Fruit fly (Drosophila melanogaster) whole organism, embryonic: Measurements from ENCODE around the gene CG14694.

Source experiments
- ATbp ChIP-seq: fragments of 200-800 bp; sonication (Bioruptor generic); optimal IDR thresholded peaks from 2 replicates; lab custom pipeline; 2017; ENCODE audit warnings: missing biosample characterization, mild to moderate bottlenecking, missing genetic modification characterization, missing genetic modification reagents
- CG10147 ChIP-seq: fragments of 200-800 bp; sonication (Bioruptor generic); optimal IDR thresholded peaks from 2 replicates; lab custom pipeline; 2019; ENCODE audit warnings: missing biosample characterization, mild to moderate bottlenecking, missing genetic modification characterization, moderate library complexity
- CG11456 ChIP-seq: fragments of 200-800 bp; sonication (Bioruptor generic); IDR thresholded peaks from 3 replicates; pipeline ENCODE4 v1.3.6; 2022; ENCODE audit warnings: missing biosample characterization, missing genetic modification characterization
- CG11504 ChIP-seq: fragments of 200-800 bp; sonication (Bioruptor generic); optimal IDR thresholded peaks from 3 replicates; lab custom pipeline; 2019; ENCODE audit warnings: missing biosample characterization, mild to moderate bottlenecking, missing genetic modification characterization, moderate library complexity
- CG12769 ChIP-seq: fragments of 200-800 bp; sonication (Bioruptor generic); optimal IDR thresholded peaks from 2 replicates; lab custom pipeline; 2019; ENCODE audit warnings: missing biosample characterization, mild to moderate bottlenecking, missing genetic modification characterization, moderate library complexity
- CG15601 ChIP-seq: fragments of 200-800 bp; sonication (Bioruptor generic); optimal IDR thresholded peaks from 3 replicates; lab custom pipeline; 2019; ENCODE audit warnings: missing biosample characterization, mild to moderate bottlenecking, missing genetic modification characterization, moderate library complexity
- CG17186 ChIP-seq: fragments of 200-800 bp; sonication (Bioruptor generic); optimal IDR thresholded peaks from 3 replicates; lab custom pipeline; 2017; ENCODE audit warnings: missing biosample characterization, missing genetic modification reagents, missing genetic modification characterization
- CG18011 ChIP-seq: fragments of 200-800 bp; sonication (Bioruptor generic); optimal IDR thresholded peaks from 2 replicates; lab custom pipeline; 2017; ENCODE audit warnings: missing biosample characterization, missing genetic modification characterization, mild to moderate bottlenecking, moderate library complexity, missing genotype
- CG1832 ChIP-seq: fragments of 200-800 bp; sonication (Bioruptor generic); optimal IDR thresholded peaks from 2 replicates; lab custom pipeline; 2017; ENCODE audit warnings: missing biosample characterization, mild to moderate bottlenecking, missing genetic modification characterization, inconsistent platforms
- CG18619 ChIP-seq: fragments of 200-800 bp; sonication (Bioruptor generic); optimal IDR thresholded peaks from 3 replicates; lab custom pipeline; 2017; ENCODE audit warnings: missing biosample characterization, mild to moderate bottlenecking, missing genetic modification characterization
- CG3163 ChIP-seq: fragments of 200-800 bp; sonication (Bioruptor generic); optimal IDR thresholded peaks from 3 replicates; lab custom pipeline; 2016; ENCODE audit warnings: missing biosample characterization, missing genetic modification characterization
- CG34224 ChIP-seq: fragments of 200-800 bp; sonication (Bioruptor generic); IDR thresholded peaks from 3 replicates; pipeline ENCODE4 v1.3.6; 2022; ENCODE audit warnings: missing biosample characterization, missing genetic modification characterization; ENCODE audit not compliant: partially characterized antibody
- CG5953 ChIP-seq: fragments of 200-800 bp; sonication (Bioruptor generic); IDR thresholded peaks from 2 replicates; pipeline ENCODE4 v1.3.6; 2022; ENCODE audit warnings: missing biosample characterization, missing genetic modification characterization
- CG6765 ChIP-seq: fragments of 200-800 bp; sonication (Bioruptor generic); optimal IDR thresholded peaks from 3 replicates; lab custom pipeline; 2017; ENCODE audit warnings: missing biosample characterization, mild to moderate bottlenecking, missing genetic modification characterization
- CG6791 ChIP-seq: fragments of 200-800 bp; sonication (Bioruptor generic); IDR thresholded peaks from 3 replicates; pipeline ENCODE4 v1.3.6; 2022; ENCODE audit warnings: missing biosample characterization, missing genetic modification characterization; ENCODE audit not compliant: partially characterized antibody
- CG6854 ChIP-seq: fragments of 200-800 bp; sonication (Bioruptor generic); optimal IDR thresholded peaks from 3 replicates; lab custom pipeline; 2017; ENCODE audit warnings: missing biosample characterization, mild to moderate bottlenecking, missing genetic modification characterization
- CG7271 ChIP-seq: fragments of 200-800 bp; sonication (Bioruptor generic); optimal IDR thresholded peaks from 2 replicates; lab custom pipeline; 2018; ENCODE audit warnings: missing biosample characterization, mild to moderate bottlenecking, missing genetic modification characterization, moderate library complexity
- CG7357 ChIP-seq: fragments of 200-800 bp; sonication (Bioruptor generic); IDR thresholded peaks from 3 replicates; pipeline ENCODE4 v1.3.6; 2022; ENCODE audit warnings: missing biosample characterization, missing genetic modification characterization
- CG8359 ChIP-seq: fragments of 200-800 bp; sonication (Bioruptor generic); optimal IDR thresholded peaks from 2 replicates; lab custom pipeline; 2017; ENCODE audit warnings: missing biosample characterization, mild to moderate bottlenecking, missing genetic modification characterization, borderline replicate concordance
- CG9797 ChIP-seq: fragments of 200-800 bp; sonication (Bioruptor generic); optimal IDR thresholded peaks from 3 replicates; lab custom pipeline; 2018; ENCODE audit warnings: missing biosample characterization, mild to moderate bottlenecking, missing genetic modification characterization
- CTCF ChIP-seq: fragments of 200-800 bp; sonication (Bioruptor generic); optimal IDR thresholded peaks from 2 replicates; lab custom pipeline; 2017; ENCODE audit warnings: missing biosample characterization, mild to moderate bottlenecking, missing genetic modification characterization, moderate library complexity
- Dbx ChIP-seq: fragments of 200-800 bp; sonication (Bioruptor generic); IDR thresholded peaks from 3 replicates; pipeline ENCODE4 v1.3.6; 2022; ENCODE audit warnings: missing biosample characterization, missing genetic modification characterization
- Doc2 ChIP-seq: fragments of 200-800 bp; sonication (Bioruptor generic); IDR thresholded peaks from 2 replicates; pipeline ENCODE4 v1.3.6; 2022; ENCODE audit warnings: missing biosample characterization, missing genetic modification characterization
- HLH4C ChIP-seq: fragments of 200-800 bp; sonication (Bioruptor generic); IDR thresholded peaks from 3 replicates; pipeline ENCODE4 v1.3.6; 2022; ENCODE audit warnings: missing biosample characterization, missing genetic modification characterization; ENCODE audit not compliant: partially characterized antibody
- HLHmδ ChIP-seq: fragments of 200-800 bp; sonication (Bioruptor generic); optimal IDR thresholded peaks from 2 replicates; lab custom pipeline; 2018; ENCODE audit warnings: missing biosample characterization, mild to moderate bottlenecking, missing genetic modification characterization, moderate library complexity
- Hmx ChIP-seq: fragments of 200-800 bp; sonication (Bioruptor generic); optimal IDR thresholded peaks from 2 replicates; lab custom pipeline; 2016; ENCODE audit warnings: missing biosample characterization, missing genetic modification characterization
- Hr51 ChIP-seq, 2 experiments: fragments of 200-800 bp; sonication (Bioruptor generic); optimal IDR thresholded peaks; 2 replicates in 1 of 2; 3 replicates in 1 of 2; lab custom pipeline; 2016 to 2018; ENCODE audit warnings: missing biosample characterization in 2 of 2, missing genetic modification characterization in 2 of 2, mild to moderate bottlenecking in 1 of 2, moderate library complexity in 1 of 2
- MESR4 ChIP-seq: fragments of 200-800 bp; sonication (Bioruptor generic); optimal IDR thresholded peaks from 2 replicates; lab custom pipeline; 2018; ENCODE audit warnings: missing biosample characterization, mild to moderate bottlenecking, missing genetic modification characterization, moderate library complexity
- MTF-1 ChIP-seq: fragments of 200-800 bp; sonication (Bioruptor generic); optimal IDR thresholded peaks from 2 replicates; lab custom pipeline; 2018; ENCODE audit warnings: missing biosample characterization, mild to moderate bottlenecking, missing genetic modification characterization, borderline replicate concordance
- Neu2 ChIP-seq: fragments of 200-800 bp; sonication (Bioruptor generic); optimal IDR thresholded peaks from 3 replicates; lab custom pipeline; 2016; ENCODE audit warnings: missing biosample characterization, missing genetic modification characterization, borderline replicate concordance
- Nf-YB ChIP-seq: fragments of 200-800 bp; sonication (Bioruptor generic); optimal IDR thresholded peaks from 3 replicates; lab custom pipeline; 2019; ENCODE audit warnings: missing biosample characterization, mild to moderate bottlenecking, missing genetic modification characterization, moderate library complexity
- Pdp1 ChIP-seq, 2 experiments: fragments of 200-800 bp; sonication (Bioruptor generic); optimal IDR thresholded peaks; 3 replicates each; lab custom pipeline; 2016; ENCODE audit warnings: missing biosample characterization in 2 of 2, missing genetic modification characterization in 2 of 2, mild to moderate bottlenecking in 1 of 2, moderate library complexity in 1 of 2
- Ravus ChIP-seq: fragments of 200-800 bp; sonication (Bioruptor generic); IDR thresholded peaks from 2 replicates; pipeline ENCODE4 v1.3.6; 2022; ENCODE audit warnings: missing biosample characterization, missing genetic modification characterization
- Six4 ChIP-seq: fragments of 200-800 bp; sonication (Bioruptor generic); optimal IDR thresholded peaks from 2 replicates; lab custom pipeline; 2016; ENCODE audit warnings: missing biosample characterization, missing genetic modification characterization
- Sox100B ChIP-seq: fragments of 200-800 bp; sonication (Bioruptor generic); optimal IDR thresholded peaks from 3 replicates; lab custom pipeline; 2018; ENCODE audit warnings: missing biosample characterization, mild to moderate bottlenecking, missing genetic modification characterization
- cg ChIP-seq: fragments of 200-800 bp; sonication (Bioruptor generic); optimal IDR thresholded peaks from 3 replicates; lab custom pipeline; 2019; ENCODE audit warnings: missing biosample characterization, mild to moderate bottlenecking, missing genetic modification characterization, moderate library complexity
- corto ChIP-seq: fragments of 200-800 bp; sonication (Bioruptor generic); optimal IDR thresholded peaks from 2 replicates; lab custom pipeline; 2016; ENCODE audit warnings: missing biosample characterization, mild to moderate bottlenecking, missing genetic modification characterization, moderate library complexity
- crol ChIP-seq: fragments of 200-800 bp; sonication (Bioruptor generic); IDR thresholded peaks from 2 replicates; pipeline ENCODE4 v1.3.6; 2022; ENCODE audit warnings: missing biosample characterization, missing genetic modification characterization
- crp ChIP-seq, 2 experiments: fragments of 200-800 bp; sonication (Bioruptor generic); optimal IDR thresholded peaks; 2 replicates in 1 of 2; 3 replicates in 1 of 2; lab custom pipeline; 2017; ENCODE audit warnings: missing biosample characterization in 2 of 2, missing genetic modification characterization in 2 of 2, mild to moderate bottlenecking in 1 of 2, moderate library complexity in 1 of 2
- dimm ChIP-seq: fragments of 200-800 bp; sonication (Bioruptor generic); IDR thresholded peaks from 2 replicates; pipeline ENCODE4 v1.3.6; 2022; ENCODE audit warnings: missing biosample characterization, missing genetic modification characterization
- emc ChIP-seq: fragments of 200-800 bp; sonication (Bioruptor generic); optimal IDR thresholded peaks from 2 replicates; lab custom pipeline; 2016; ENCODE audit warnings: missing biosample characterization, missing genetic modification characterization
- fd102C ChIP-seq: fragments of 200-800 bp; sonication (Bioruptor generic); optimal IDR thresholded peaks from 2 replicates; lab custom pipeline; 2018; ENCODE audit warnings: missing biosample characterization, mild to moderate bottlenecking, missing genetic modification characterization, moderate library complexity
- gem ChIP-seq: fragments of 200-800 bp; sonication (Bioruptor generic); optimal IDR thresholded peaks from 2 replicates; lab custom pipeline; 2019; ENCODE audit warnings: missing biosample characterization, mild to moderate bottlenecking, missing genetic modification characterization, moderate library complexity
- jigr1 ChIP-seq: fragments of 200-800 bp; sonication (Bioruptor generic); IDR thresholded peaks from 3 replicates; pipeline ENCODE4 v1.3.6; 2022; ENCODE audit warnings: missing biosample characterization, missing genetic modification characterization
- lilli ChIP-seq: fragments of 200-800 bp; sonication (Bioruptor generic); optimal IDR thresholded peaks from 3 replicates; lab custom pipeline; 2016; ENCODE audit warnings: missing biosample characterization, missing genetic modification characterization
- onecut ChIP-seq: fragments of 200-800 bp; sonication (Bioruptor generic); IDR thresholded peaks from 2 replicates; pipeline ENCODE4 v1.3.6; 2022; ENCODE audit warnings: missing biosample characterization, missing genetic modification characterization
- sim ChIP-seq: fragments of 200-800 bp; sonication (Bioruptor generic); IDR thresholded peaks from 2 replicates; pipeline ENCODE4 v1.3.6; 2022; ENCODE audit warnings: missing biosample characterization, missing genetic modification characterization
- trem ChIP-seq: fragments of 200-800 bp; optimal IDR thresholded peaks from 3 replicates; lab custom pipeline; 2019; ENCODE audit warnings: missing biosample characterization, mild to moderate bottlenecking, missing genetic modification characterization, moderate library complexity
- vvl ChIP-seq: fragments of 200-800 bp; sonication (Bioruptor generic); IDR thresholded peaks from 2 replicates; pipeline ENCODE4 v1.3.6; 2022; ENCODE audit warnings: missing biosample characterization, missing genetic modification characterization

Gene CG14694

DNA sequence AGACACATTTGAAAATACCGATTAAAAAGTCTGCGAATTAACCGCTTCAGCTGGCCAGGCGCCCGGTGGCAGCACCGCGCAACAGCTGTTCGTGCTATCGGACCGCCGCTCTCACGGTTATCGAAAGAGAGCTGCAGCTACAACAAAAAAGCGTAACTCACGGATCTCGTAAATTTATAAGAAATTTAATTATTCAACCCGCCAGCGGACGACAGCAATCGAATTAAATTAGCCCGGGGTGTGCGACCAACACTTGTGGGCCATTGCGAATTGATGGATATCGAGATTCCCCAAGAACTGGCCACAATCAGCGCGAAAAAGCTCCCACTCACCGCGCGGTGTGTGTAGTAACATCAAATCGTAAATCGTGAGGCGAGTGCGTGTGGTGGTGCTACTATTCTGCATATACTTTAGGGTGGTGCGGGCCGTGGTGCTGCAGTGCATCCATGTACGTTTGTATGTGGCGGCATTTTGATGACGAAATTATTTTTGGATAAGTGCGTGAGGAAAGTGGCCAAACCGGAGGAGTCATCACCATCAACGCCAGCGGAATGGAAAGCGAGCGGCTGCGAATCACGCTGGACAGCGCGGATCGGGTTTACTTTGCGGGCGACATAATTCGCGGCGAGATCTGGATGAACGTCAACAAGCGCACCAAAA is 25.9 kb upstream of the CG14694 start, which contains the start of gene Leash (continued):
- peak; percentile 57 for TF ChIP-seq CG3163 (GFP tag; lab: Kevin White, UChicago)
- TF ChIP-seq Neu2 (GFP tag; lab: Kevin White, UChicago): no peak
- TF ChIP-seq Hmx: no peak
- TF ChIP-seq onecut (GFP tag; lab: Robert Waterston, UW): no peak
- peak; percentile 23 for TF ChIP-seq cg (GFP tag; lab: Kevin White, UChicago)
- no peak for TF ChIP-seq Hr51 (GFP tag; optimal IDR thresholded peaks at IDR 0.05; lab: Kevin White, UChicago)
- peak; percentile 9 for TF ChIP-seq CTCF (GFP tag; lab: Kevin White, UChicago)
- no peak for TF ChIP-seq fd102C (GFP tag; lab: Kevin White, UChicago)
- no peak for TF ChIP-seq sim (GFP tag; lab: Robert Waterston, UW)
- no peak for TF ChIP-seq corto (GFP tag; lab: Kevin White, UChicago)
- no peak for TF ChIP-seq lilli (GFP tag; lab: Kevin White, UChicago)
- no peak for TF ChIP-seq CG8359 (GFP tag; lab: Kevin White, UChicago)
- peak; percentile 38 for TF ChIP-seq CG9797 (GFP tag; lab: Kevin White, UChicago)
- TF ChIP-seq CG17186 (GFP tag; lab: Kevin White, UChicago): peak; percentile 27
- TF ChIP-seq CG6854 (GFP tag; lab: Kevin White, UChicago): no peak
- TF ChIP-seq jigr1 (GFP tag; lab: Robert Waterston, UW): no peak
- TF ChIP-seq vvl (GFP tag; lab: Robert Waterston, UW): peak; percentile 12; the same call in 1 of the 2 replicates
- TF ChIP-seq Sox100B (GFP tag; lab: Kevin White, UChicago): no peak
- no peak for TF ChIP-seq dimm (GFP tag; lab: Robert Waterston, UW)
- no peak for TF ChIP-seq CG12769
- TF ChIP-seq crol (GFP tag; lab: Robert Waterston, UW): peak; percentile 6; the same call in 1 of the 2 replicates
- no peak for TF ChIP-seq CG15601 (tag; lab: Kevin White, UChicago)
- no peak for TF ChIP-seq Doc2 (GFP tag; lab: Robert Waterston, UW)
- TF ChIP-seq MESR4 (GFP tag; lab: Kevin White, UChicago): peak; percentile 28
- TF ChIP-seq HLHmδ (GFP tag; lab: Kevin White, UChicago): no peak
- TF ChIP-seq Pdp1 (GFP tag; optimal IDR thresholded peaks at IDR 0.05; lab: Kevin White, UChicago): peak in 1 of 2 experiments; percentile 63
- no peak for TF ChIP-seq Ravus (GFP tag; lab: Robert Waterston, UW)
- TF ChIP-seq ATbp (GFP tag; lab: Kevin White, UChicago): no peak
- TF ChIP-seq CG18619: no peak
- TF ChIP-seq CG18011 (GFP tag; lab: Kevin White, UChicago): no peak
- TF ChIP-seq CG6765 (GFP tag; lab: Kevin White, UChicago): no peak
- no peak for TF ChIP-seq emc
- TF ChIP-seq gem (tag; lab: Kevin White, UChicago): no peak
- TF ChIP-seq CG7271: no peak
- no peak for TF ChIP-seq CG5953 (GFP tag; lab: Robert Waterston, UW)
- TF ChIP-seq trem (tag; lab: Kevin White, UChicago): peak; percentile 64
- no peak for TF ChIP-seq Six4
- TF ChIP-seq MTF-1 (GFP tag; lab: Kevin White, UChicago): no peak
- peak; percentile 66; the same call in 2 of the 3 replicates for TF ChIP-seq CG6791 (GFP tag; lab: Robert Waterston, UW)
- no peak for TF ChIP-seq CG11504 (tag; lab: Kevin White, UChicago)
- TF ChIP-seq CG34224 (GFP tag; lab: Robert Waterston, UW): peak; percentile 62; the same call in 1 of the 3 replicates
- no peak for TF ChIP-seq CG1832
- peak; percentile 48; the same call in 1 of the 3 replicates for TF ChIP-seq HLH4C (GFP tag; lab: Robert Waterston, UW)
- no peak for TF ChIP-seq CG11456
- TF ChIP-seq Dbx: no peak
- TF ChIP-seq CG7357 (GFP tag; lab: Robert Waterston, UW): no peak
- no peak for TF ChIP-seq Nf-YB (GFP tag; lab: Kevin White, UChicago)
- TF ChIP-seq CG10147: no peak
- TF ChIP-seq crp (GFP tag; optimal IDR thresholded peaks at IDR 0.05; lab: Kevin White, UChicago): peak; percentile 63 to 95
